Fruit fly (Drosophila melanogaster): Measurements from ENCODE around the gene CG17121.
A peak's percentile ranks its signal among the peaks of the same experiment; 100 is the strongest.

Gene CG17121

DNA sequence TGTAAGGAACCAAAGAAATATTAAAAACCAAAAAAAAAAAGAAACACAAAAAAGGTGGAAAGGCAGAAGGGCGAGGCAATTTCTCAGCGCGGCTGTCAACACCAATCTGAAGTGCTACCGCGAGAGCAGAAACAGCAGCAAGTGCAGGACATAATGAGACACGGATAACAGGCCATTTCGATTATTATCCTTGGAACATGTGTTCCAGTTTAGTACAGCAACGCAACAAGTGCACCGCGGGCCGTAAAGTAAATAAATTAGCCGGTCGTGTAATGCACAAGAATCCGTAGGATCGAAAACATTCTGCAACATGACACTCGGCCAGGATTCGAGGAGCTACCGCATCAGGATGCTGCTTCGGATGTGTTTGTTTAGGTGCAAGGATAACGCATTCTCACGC, 10.0 kb downstream of the CG17121 start:
- no peak for TF ChIP-seq CG6808 (GFP tag; optimal IDR thresholded peaks at IDR 0.05)
- no peak for TF ChIP-seq CG11902 (GFP tag; optimal IDR thresholded peaks at IDR 0.05)
- TF ChIP-seq topi (GFP tag; optimal IDR thresholded peaks at IDR 0.05): no peak
- no peak for TF ChIP-seq fd85E (GFP tag; optimal IDR thresholded peaks at IDR 0.05)
- TF ChIP-seq cyc (GFP tag; optimal IDR thresholded peaks at IDR 0.05): no peak
- TF ChIP-seq svp (GFP tag): peak; percentile 13

DNA sequence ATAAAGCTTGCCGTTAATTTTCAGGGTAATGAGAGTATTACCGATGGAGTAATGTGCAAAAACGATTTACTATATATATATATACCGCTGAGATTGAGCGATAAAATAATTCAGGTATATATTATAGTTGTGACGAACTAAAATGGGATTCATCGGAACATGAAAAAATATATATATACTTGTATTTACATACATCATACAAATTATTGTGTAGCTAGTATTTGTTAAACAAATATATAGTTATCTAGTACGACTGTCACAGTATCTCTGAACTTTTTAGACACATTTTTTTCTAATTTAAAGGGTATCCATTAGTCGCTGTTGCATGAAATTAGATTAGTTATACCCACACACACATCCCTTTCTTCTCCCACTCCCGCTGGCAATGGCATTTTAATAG, 11.7 kb downstream of the CG17121 start:
- TF ChIP-seq salr (GFP tag; optimal IDR thresholded peaks at IDR 0.05): no peak
- TF ChIP-seq Eip78C (GFP tag): peak; percentile 62

DNA sequence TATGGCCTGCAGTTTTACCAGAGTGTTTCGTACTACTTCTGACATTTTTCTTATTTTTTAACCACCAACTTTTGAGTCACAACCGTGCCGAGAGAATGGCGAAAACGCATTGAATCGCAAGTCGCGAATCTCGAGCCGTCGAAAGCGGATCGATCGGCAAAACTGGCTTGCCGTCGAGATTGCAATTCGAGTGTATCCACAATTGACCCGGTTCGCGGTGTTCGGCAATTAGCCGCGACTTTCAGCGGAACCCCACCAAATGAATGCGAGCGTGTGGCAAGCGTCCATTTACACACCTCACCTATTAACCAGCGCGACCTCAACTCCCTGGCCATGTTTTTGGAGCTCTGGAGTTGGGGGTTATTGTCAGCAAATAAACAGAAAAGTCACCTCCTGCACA, 12.6 kb downstream of the CG17121 start, which contains the start of gene CG13833:
CG13833 (minus strand) TSS at position 101 of the 400 bp plus-strand sequence.
- no peak for TF ChIP-seq salr (GFP tag; optimal IDR thresholded peaks at IDR 0.05)
- TF ChIP-seq Eip78C (GFP tag): peak; percentile 28
- TF ChIP-seq Eip75B (GFP tag; optimal IDR thresholded peaks at IDR 0.05): no peak
- no peak for TF ChIP-seq lz (GFP tag; optimal IDR thresholded peaks at IDR 0.05)

DNA sequence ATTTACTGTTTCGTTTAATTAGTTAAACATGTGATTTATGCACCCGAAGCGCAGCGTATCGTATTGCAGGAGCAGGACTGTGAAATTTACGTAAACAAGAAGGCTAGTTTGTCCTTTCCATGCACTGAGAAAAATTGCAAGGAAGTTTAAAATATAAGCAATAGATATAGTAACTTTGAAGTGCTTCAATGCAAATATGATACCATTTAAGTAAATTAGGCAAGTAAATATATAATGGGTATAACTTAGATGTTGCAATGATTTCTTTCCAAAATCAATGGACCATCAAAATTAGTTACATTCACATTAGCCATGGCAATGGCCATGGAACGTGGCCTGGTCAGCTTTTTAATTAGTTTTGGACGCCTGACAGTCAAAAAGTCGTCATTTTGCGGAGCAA, 17.1 kb downstream of the CG17121 start:
- TF ChIP-seq Eip78C (GFP tag) (peak; percentile 10), pdm3 (GFP tag; optimal IDR thresholded peaks at IDR 0.05) (no peak)

DNA sequence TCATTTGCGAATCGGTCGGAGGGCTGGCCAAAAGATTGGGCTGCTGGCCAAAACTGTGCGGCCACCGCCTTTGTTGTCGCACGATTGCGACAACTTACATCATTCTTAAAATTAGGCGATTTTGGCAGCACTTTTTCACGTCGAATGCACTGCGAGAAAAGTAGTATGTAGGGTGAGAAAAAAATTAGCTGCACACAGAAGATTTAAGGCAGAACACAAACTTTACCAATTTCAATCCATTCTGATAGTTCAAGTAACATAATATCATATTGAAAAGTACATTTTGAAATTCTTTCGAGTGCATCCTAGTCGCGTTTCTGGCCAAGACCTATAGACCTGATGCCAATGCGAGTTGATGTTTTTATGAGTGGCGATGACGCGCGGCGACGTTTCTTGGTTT, 19.5 kb downstream of the CG17121 start:
- TF ChIP-seq CG32006 (GFP tag; optimal IDR thresholded peaks at IDR 0.05) (peak; percentile 15), Eip78C (GFP tag) (peak; percentile 10), Gug (GFP tag; IDR thresholded peaks at IDR 0.05) (0 out of 2 replicates have a peak, but pooled peaks have one; percentile 24), Hr4 (GFP tag; optimal IDR thresholded peaks at IDR 0.05) (peak; percentile 15), lz (GFP tag; optimal IDR thresholded peaks at IDR 0.05) (no peak), eg (GFP tag; IDR thresholded peaks at IDR 0.05) (peak; percentile 47; the same call in 2 of the 3 replicates)

DNA sequence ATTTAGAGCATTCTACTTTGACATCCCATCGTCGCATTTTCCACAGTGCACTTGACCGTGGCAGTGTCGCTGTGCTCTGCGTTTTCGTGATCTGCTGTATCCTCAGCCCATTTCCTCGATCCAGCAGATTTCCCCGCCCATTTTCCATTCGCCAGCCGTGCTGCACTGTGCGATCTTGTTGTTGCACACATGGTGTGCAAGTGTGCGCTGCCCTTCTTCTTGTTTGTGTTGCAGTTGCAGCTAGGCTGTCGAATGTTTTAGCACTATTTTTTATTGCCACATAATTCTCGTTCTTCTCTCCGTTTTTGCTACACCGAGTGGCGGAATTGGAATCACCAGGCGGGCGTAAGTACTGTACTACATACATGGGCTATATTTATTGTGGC, 20.6 kb downstream of the CG17121 start:
- TF ChIP-seq net (GFP tag; optimal IDR thresholded peaks at IDR 0.05): peak; percentile 5
- no peak for TF ChIP-seq CG10669 (GFP tag; optimal IDR thresholded peaks at IDR 0.05)

DNA sequence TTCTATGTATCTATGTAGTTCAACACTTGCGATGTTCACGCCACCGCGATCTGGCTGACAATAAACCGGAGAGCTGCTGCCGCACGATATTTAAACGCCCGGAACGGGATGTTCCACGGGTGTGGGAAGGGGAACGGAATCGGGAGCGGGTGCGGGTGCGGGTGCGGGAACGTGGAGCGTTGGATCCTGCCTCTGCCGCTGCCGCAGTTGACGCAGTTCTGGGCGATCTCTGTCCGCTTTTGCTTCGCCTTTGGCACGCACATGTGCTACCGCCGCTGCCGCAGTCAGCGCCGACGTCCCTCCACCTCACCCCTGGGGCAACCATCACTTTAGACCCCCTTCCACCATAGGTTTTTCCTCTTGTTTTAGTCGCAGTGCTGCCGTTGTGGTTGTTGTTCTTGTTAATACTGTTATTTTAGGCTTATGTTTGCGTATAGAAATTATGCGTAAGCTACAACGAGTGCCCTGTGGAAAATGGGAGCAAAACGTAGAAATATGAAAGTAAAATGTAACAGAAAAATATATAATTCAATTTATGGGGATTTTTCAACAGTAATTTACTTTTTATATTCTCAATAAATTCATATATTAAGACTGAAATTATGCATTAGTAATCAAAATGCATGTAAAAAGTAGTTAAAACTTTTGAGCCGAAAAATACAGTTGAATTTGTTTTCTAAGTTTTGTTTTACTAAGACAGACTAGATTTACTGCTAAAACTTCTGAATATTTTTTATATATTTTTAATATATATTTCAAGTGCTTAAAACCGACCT, 21.2 kb downstream of the CG17121 start, which contains the start of gene lmd:
lmd (minus strand) TSS at position 62 of the 776 bp plus-strand sequence.
- TF ChIP-seq eg (GFP tag; IDR thresholded peaks at IDR 0.05): no peak
- TF ChIP-seq cyc (GFP tag; optimal IDR thresholded peaks at IDR 0.05): no peak
- TF ChIP-seq CG15336 (GFP tag; IDR thresholded peaks at IDR 0.05): no peak
- no peak for TF ChIP-seq Eip93F (GFP tag; optimal IDR thresholded peaks at IDR 0.05)
- TF ChIP-seq CG1621 (tag; optimal IDR thresholded peaks at IDR 0.05): peak; percentile 86
- TF ChIP-seq Eip78C (GFP tag): peak; percentile 46

DNA sequence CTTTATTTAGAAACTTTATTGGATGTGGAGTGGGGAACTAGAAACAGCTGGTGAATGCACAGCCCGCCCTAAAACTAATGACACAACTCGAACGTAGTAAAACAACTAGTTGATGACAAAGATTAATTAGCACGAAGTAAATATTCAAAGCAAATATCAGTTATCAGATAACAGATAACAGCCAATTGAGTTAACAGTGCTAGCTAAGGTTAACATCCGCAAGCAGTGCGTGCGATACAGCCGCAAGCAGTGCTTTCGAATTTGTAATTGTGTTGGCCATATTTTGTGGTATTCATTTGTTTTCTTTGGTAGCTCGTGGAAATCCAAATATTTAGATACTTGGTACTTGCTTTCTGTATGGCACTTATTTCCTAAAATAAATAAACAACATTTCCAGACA, 34.5 kb downstream of the CG17121 start:
- TF ChIP-seq CG11902 (GFP tag; optimal IDR thresholded peaks at IDR 0.05) (no peak), lz (GFP tag; optimal IDR thresholded peaks at IDR 0.05) (no peak), Eip78C (GFP tag) (peak; percentile 17), fkh (GFP tag; optimal IDR thresholded peaks at IDR 0.05) (peak; percentile 91)

DNA sequence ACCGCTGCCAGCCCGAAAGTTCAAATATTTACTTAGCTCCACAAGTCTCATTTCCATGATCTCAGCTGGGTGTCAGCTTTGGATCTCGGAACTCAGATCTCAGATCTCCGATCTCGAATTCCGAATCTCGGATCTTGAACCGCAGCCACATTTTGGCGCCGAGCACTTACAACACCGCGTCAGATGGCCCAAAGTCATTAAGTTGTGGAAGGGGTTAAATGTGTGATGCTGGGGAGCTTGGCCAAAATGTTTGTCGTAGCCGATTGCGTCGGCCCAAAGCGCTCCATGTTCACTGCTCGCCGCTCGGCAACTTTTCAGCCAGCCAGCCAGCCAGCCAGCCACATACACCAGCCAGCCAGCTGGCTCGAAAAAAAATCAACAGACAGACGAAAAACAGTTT, 36.0 kb downstream of the CG17121 start, which contains the start of gene CG6688:
CG6688 (plus strand) TSS at position 396 of the 400 bp plus-strand sequence.
- no peak for TF ChIP-seq Ets96B (tag; optimal IDR thresholded peaks at IDR 0.05)
- no peak for TF ChIP-seq cyc (GFP tag; optimal IDR thresholded peaks at IDR 0.05)
- peak; percentile 16 for TF ChIP-seq fkh (GFP tag; optimal IDR thresholded peaks at IDR 0.05)
- TF ChIP-seq Eip78C (GFP tag): peak; percentile 4
- no peak for TF ChIP-seq Gug (GFP tag; IDR thresholded peaks at IDR 0.05)
- TF ChIP-seq CG34406 (GFP tag; optimal IDR thresholded peaks at IDR 0.05): no peak
- no peak for TF ChIP-seq achi (GFP tag; optimal IDR thresholded peaks at IDR 0.05)
- TF ChIP-seq lz (GFP tag; optimal IDR thresholded peaks at IDR 0.05): no peak
- TF ChIP-seq acj6 (GFP tag; optimal IDR thresholded peaks at IDR 0.05): no peak
- TF ChIP-seq CG6854 (GFP tag; optimal IDR thresholded peaks at IDR 0.05): no peak

Data from whole organism, prepupa.